Worm (Caenorhabditis elegans) whole organism, L4/young adult: ENCODE results near the gene grsp-4.

Experiments
- W03F9.2 ChIP-seq: fragments of 150-350 bp; optimal IDR thresholded peaks from 2 replicates; lab custom pipeline; 2014; ENCODE audit warnings: missing biosample characterization, missing genetic modification characterization
- dao-5 ChIP-seq: sonication (generic microtip); optimal IDR thresholded peaks from 2 replicates; lab custom pipeline; 2016; ENCODE audit warnings: missing genotype, missing genetic modification characterization, moderate library complexity, missing compliant biosample characterization
- him-1 ChIP-seq: sonication (generic microtip); optimal IDR thresholded peaks from 2 replicates; lab custom pipeline; 2016; ENCODE audit warnings: missing genotype, missing genetic modification reagents, missing genetic modification characterization, missing compliant biosample characterization

Gene grsp-4

ce11 chrV:7618114-7618513 lies 6.6 kb upstream of the grsp-4 start, which contains the start of gene C50E3.15:
Gene C50E3.15, plus strand, starts transcription at chrV:7618414.
- TF ChIP-seq W03F9.2 (tag; lab: Kevin White, UChicago) (no peak), him-1 (no peak), dao-5 (no peak)

ce11 chrV:7622011-7622465 lies 2.7 kb upstream of the grsp-4 start, which contains the start of gene C50E3.12:
Gene C50E3.12, minus strand, starts transcription at chrV:7622061.
- TF ChIP-seq W03F9.2 (tag; lab: Kevin White, UChicago) (no peak), him-1 (no peak), dao-5 (no peak)

- TF ChIP-seq dao-5 (no peak), him-1 (no peak), W03F9.2 (tag; lab: Kevin White, UChicago) (no peak)
Observed at ce11 chrV:7624152-7624551, 600 bp upstream of the grsp-4 start, which contains the start of gene C50E3.13. Gene C50E3.13, minus strand, starts transcription at chrV:7624252.

- TF ChIP-seq dao-5 (no peak), W03F9.2 (tag; lab: Kevin White, UChicago) (no peak), him-1 (no peak)
Observed at ce11 chrV:7626550-7626949, 1.8 kb downstream of the grsp-4 start, which contains the start of gene F07C4.6. Gene F07C4.6, plus strand, starts transcription at chrV:7626850.

- TF ChIP-seq W03F9.2 (tag; lab: Kevin White, UChicago): no peak
- TF ChIP-seq dao-5: no peak
- TF ChIP-seq him-1: no peak
Observed at ce11 chrV:7629504-7629903, 4.8 kb downstream of the grsp-4 start, which contains the start of gene srd-30. Gene srd-30, plus strand, starts transcription at chrV:7629804.

ce11 chrV:7631732-7632131 lies 7.0 kb downstream of the grsp-4 start, which contains the start of gene srd-25:
Gene srd-25, plus strand, starts transcription at chrV:7632032.
- no peak for TF ChIP-seq W03F9.2 (tag; lab: Kevin White, UChicago)
- TF ChIP-seq him-1: no peak
- no peak for TF ChIP-seq dao-5

ce11 chrV:7634657-7635056 lies 9.9 kb downstream of the grsp-4 start, which contains the start of gene srd-31:
Gene srd-31, minus strand, starts transcription at chrV:7634757.
- TF ChIP-seq W03F9.2 (tag; lab: Kevin White, UChicago) (no peak), him-1 (no peak), dao-5 (no peak)

- TF ChIP-seq dao-5: no peak
- no peak for TF ChIP-seq W03F9.2 (tag; lab: Kevin White, UChicago)
- TF ChIP-seq him-1: no peak
Observed at ce11 chrV:7635469-7635868, 10.7 kb downstream of the grsp-4 start, which contains the start of gene srd-29. Gene srd-29, plus strand, starts transcription at chrV:7635769.

- no peak for TF ChIP-seq him-1
- no peak for TF ChIP-seq dao-5
- no peak for TF ChIP-seq W03F9.2 (tag; lab: Kevin White, UChicago)
Observed at ce11 chrV:7637801-7638200, 13.0 kb downstream of the grsp-4 start, which contains the start of gene clec-45. Gene clec-45, plus strand, starts transcription at chrV:7638101.

ce11 chrV:7639356-7639755 lies 14.6 kb downstream of the grsp-4 start:
- TF ChIP-seq him-1: no peak

- TF ChIP-seq him-1 (no peak), dao-5 (no peak), W03F9.2 (tag; lab: Kevin White, UChicago) (no peak)
Observed at ce11 chrV:7639787-7640186, 15.0 kb downstream of the grsp-4 start, which contains the start of gene F07C4.10. Gene F07C4.10, minus strand, starts transcription at chrV:7639887.

- TF ChIP-seq dao-5 (no peak), him-1 (no peak), W03F9.2 (tag; lab: Kevin White, UChicago) (no peak)
Observed at ce11 chrV:7641718-7642117, 17.0 kb downstream of the grsp-4 start.

- no peak for TF ChIP-seq him-1
- no peak for TF ChIP-seq W03F9.2 (tag; lab: Kevin White, UChicago)
- no peak for TF ChIP-seq dao-5
Observed at ce11 chrV:7643416-7643815, 18.7 kb downstream of the grsp-4 start, which contains the start of gene F07C4.11. Gene F07C4.11, minus strand, starts transcription at chrV:7643516.

ce11 chrV:7645454-7645853 lies 20.7 kb downstream of the grsp-4 start, which contains the start of gene str-47:
Gene str-47, plus strand, starts transcription at chrV:7645754.
- TF ChIP-seq W03F9.2 (tag; lab: Kevin White, UChicago) (no peak), him-1 (no peak), dao-5 (no peak)

- TF ChIP-seq dao-5 (no peak), him-1 (no peak), W03F9.2 (tag; lab: Kevin White, UChicago) (no peak)
Observed at ce11 chrV:7647147-7647546, 22.4 kb downstream of the grsp-4 start.

ce11 chrV:7649963-7650362 lies 25.2 kb downstream of the grsp-4 start:
- no peak for TF ChIP-seq him-1
- TF ChIP-seq W03F9.2 (tag; lab: Kevin White, UChicago): no peak
- TF ChIP-seq dao-5: no peak
